Fruit fly (Drosophila melanogaster) S2 (cell line): ENCODE measurements around the gene CG32483.

ENCODE experiments used
- CG8478 ChIP-seq: fragments of >200 bp; optimal IDR thresholded peaks from 2 replicates; lab custom pipeline; 2018
- CTCF ChIP-seq, 2 experiments: fragments of >200 bp; optimal IDR thresholded peaks; 2 replicates each; lab custom pipeline; 2018

DNA sequence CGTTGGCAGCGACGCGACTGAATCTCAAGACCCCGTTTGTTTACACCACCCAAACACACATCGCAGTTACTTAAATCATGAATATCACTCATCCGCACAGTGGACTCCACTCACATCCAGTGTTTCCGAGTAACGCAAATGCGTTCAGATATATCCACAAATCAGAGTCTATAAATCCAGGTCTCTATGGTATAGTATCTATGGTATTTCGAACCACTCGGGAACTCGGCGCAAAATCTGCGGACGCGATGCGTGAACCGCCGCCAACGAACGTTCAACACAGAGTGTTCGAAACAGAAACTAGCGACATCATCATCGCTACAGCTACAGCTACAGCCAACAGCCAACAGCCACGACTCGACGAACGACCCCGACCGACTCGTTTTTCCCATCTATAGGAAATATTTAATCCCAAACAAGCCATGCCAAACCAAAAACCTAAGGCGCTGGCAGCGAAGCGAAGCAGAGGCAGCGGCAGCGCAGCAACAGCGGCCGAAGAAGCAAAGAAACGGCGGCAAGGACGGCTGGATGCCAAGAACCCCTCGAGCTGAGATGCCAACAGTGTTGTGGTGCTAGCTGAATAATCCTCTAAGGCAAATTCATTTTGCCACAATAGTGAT lies 9.0 kb upstream of the CG32483 start, which contains the start of gene CG13894:
- TF ChIP-seq CG8478 (lab: Kevin White, UChicago) (no peak), CTCF (optimal IDR thresholded peaks at IDR 0.05; lab: Kevin White, UChicago) (peak in 1 of 2 experiments; percentile 0)
